Worm (Caenorhabditis elegans) whole organism, young adult: Measurements from ENCODE around the gene sym-4.

Experiments
- B0336.3 ChIP-seq: fragments of 200-800 bp; sonication (Bioruptor generic); IDR thresholded peaks from 2 replicates; pipeline ENCODE4 v1.3.6; 2022; ENCODE audit warnings: missing genetic modification characterization, missing compliant biosample characterization
- F10E7.11 ChIP-seq: sonication (generic microtip); optimal IDR thresholded peaks from 2 replicates; lab custom pipeline; 2017; ENCODE audit warnings: mild to moderate bottlenecking, missing genetic modification characterization, moderate library complexity, missing compliant biosample characterization
- F22D6.2 ChIP-seq: sonication (generic microtip); optimal IDR thresholded peaks from 2 replicates; lab custom pipeline; 2016; ENCODE audit warnings: mild to moderate bottlenecking, missing genetic modification characterization, missing compliant biosample characterization
- attf-3 ChIP-seq: fragments of 200-800 bp; sonication (Bioruptor generic); conservative IDR thresholded peaks from 2 replicates; pipeline ENCODE4 v1.3.6; 2022; ENCODE audit warnings: missing genetic modification reagents, missing genetic modification characterization, missing compliant biosample characterization
- bed-2 ChIP-seq: fragments of 200-800 bp; sonication (Bioruptor generic); IDR thresholded peaks from 2 replicates; pipeline ENCODE4 v1.3.6; 2022; ENCODE audit warnings: missing genetic modification reagents, missing genetic modification characterization, missing compliant biosample characterization
- ccch-3 ChIP-seq: fragments of 200-800 bp; sonication (Bioruptor generic); optimal IDR thresholded peaks from 2 replicates; lab custom pipeline; 2018; ENCODE audit warnings: mild to moderate bottlenecking, missing genetic modification characterization, missing compliant biosample characterization
- ceh-27 ChIP-seq: fragments of 200-800 bp; sonication (Bioruptor generic); optimal IDR thresholded peaks from 2 replicates; lab custom pipeline; 2018; ENCODE audit warnings: mild to moderate bottlenecking, missing genetic modification characterization, moderate library complexity, missing compliant biosample characterization
- die-1 ChIP-seq: sonication (generic microtip); optimal IDR thresholded peaks from 2 replicates; lab custom pipeline; 2016; ENCODE audit warnings: missing genotype, mild to moderate bottlenecking, missing genetic modification characterization, missing compliant biosample characterization
- dpff-1 ChIP-seq: sonication (generic microtip); optimal IDR thresholded peaks from 2 replicates; lab custom pipeline; 2017; ENCODE audit warnings: mild to moderate bottlenecking, missing genetic modification characterization, missing compliant biosample characterization
- dpl-1 ChIP-seq: fragments of 150-350 bp; optimal IDR thresholded peaks from 2 replicates; lab custom pipeline; 2014; ENCODE audit warnings: missing biosample characterization, missing genetic modification reagents, missing genetic modification characterization
- egl-18 ChIP-seq: fragments of 200-800 bp; sonication (Bioruptor generic); IDR thresholded peaks from 2 replicates; pipeline ENCODE4 v1.3.6; 2022; ENCODE audit warnings: missing genetic modification reagents, missing genetic modification characterization, missing compliant biosample characterization
- egrh-3 ChIP-seq: fragments of 200-800 bp; sonication (Bioruptor generic); IDR thresholded peaks from 2 replicates; pipeline ENCODE4 v1.3.6; 2022; ENCODE audit warnings: missing genetic modification reagents, missing genetic modification characterization, missing compliant biosample characterization
- ekl-4 ChIP-seq: fragments of 200-800 bp; sonication (Bioruptor generic); IDR thresholded peaks from 2 replicates; pipeline ENCODE4 v1.3.6; 2022; ENCODE audit warnings: missing genetic modification reagents, missing genetic modification characterization, missing compliant biosample characterization
- hlh-26 ChIP-seq: fragments of 200-800 bp; sonication (Bioruptor generic); conservative IDR thresholded peaks from 2 replicates; pipeline ENCODE4 v1.3.6; 2022; ENCODE audit warnings: missing genetic modification reagents, missing genetic modification characterization, missing compliant biosample characterization
- hmg-20 ChIP-seq: fragments of 200-800 bp; sonication (Bioruptor generic); IDR thresholded peaks from 2 replicates; pipeline ENCODE4 v1.3.6; 2022; ENCODE audit warnings: missing genetic modification reagents, missing genetic modification characterization, missing compliant biosample characterization
- hsf-1 ChIP-seq: fragments of 200-800 bp; sonication (Bioruptor generic); IDR thresholded peaks from 2 replicates; pipeline ENCODE4 v1.3.6; 2022; ENCODE audit warnings: missing genetic modification reagents, missing genetic modification characterization, missing compliant biosample characterization
- lin-35 ChIP-seq, 3 experiments: fragments of 150-350 bp in 2 of 3; sonication (generic microtip) in 1 of 3; optimal IDR thresholded peaks; 2 replicates each; lab custom pipeline; 2014 to 2018; ENCODE audit warnings: missing biosample characterization in 3 of 3, missing genetic modification characterization in 3 of 3, missing genetic modification reagents in 3 of 3
- lin-40 ChIP-seq: sonication (generic microtip); optimal IDR thresholded peaks from 2 replicates; lab custom pipeline; 2016; ENCODE audit warnings: missing genetic modification characterization, mild to moderate bottlenecking, missing compliant biosample characterization, missing genotype, missing genetic modification reagents
- lin-54 ChIP-seq: fragments of 200-800 bp; sonication (Bioruptor generic); optimal IDR thresholded peaks from 2 replicates; lab custom pipeline; 2018; ENCODE audit warnings: mild to moderate bottlenecking, missing genetic modification characterization, missing compliant biosample characterization
- madf-3 ChIP-seq: fragments of 200-800 bp; sonication (Bioruptor generic); IDR thresholded peaks from 2 replicates; pipeline ENCODE4 v1.3.6; 2022; ENCODE audit warnings: missing genetic modification reagents, missing genetic modification characterization, missing compliant biosample characterization
- mel-28 ChIP-seq: sonication (generic microtip); optimal IDR thresholded peaks from 2 replicates; lab custom pipeline; 2016; ENCODE audit warnings: borderline replicate concordance, mild to moderate bottlenecking, missing genetic modification characterization, missing compliant biosample characterization
- mes-4 ChIP-seq: sonication (generic microtip); optimal IDR thresholded peaks from 2 replicates; lab custom pipeline; 2016; ENCODE audit warnings: missing genotype, missing genetic modification characterization, missing compliant biosample characterization
- mxl-1 ChIP-seq: sonication (generic microtip); optimal IDR thresholded peaks from 2 replicates; lab custom pipeline; 2016; ENCODE audit warnings: missing genetic modification characterization, missing compliant biosample characterization
- nfya-1 ChIP-seq: sonication (generic microtip); optimal IDR thresholded peaks from 2 replicates; lab custom pipeline; 2017; ENCODE audit warnings: antibody characterized with exemption, missing compliant biosample characterization, missing genetic modification characterization, borderline replicate concordance; ENCODE audit not compliant: insufficient read depth
- nfya-2 ChIP-seq: fragments of 200-800 bp; sonication (Bioruptor generic); IDR thresholded peaks from 2 replicates; pipeline ENCODE4 v1.3.6; 2022; ENCODE audit warnings: missing genetic modification reagents, missing genetic modification characterization, missing compliant biosample characterization
- nfyb-1 ChIP-seq: fragments of 200-800 bp; sonication (Bioruptor generic); IDR thresholded peaks from 2 replicates; pipeline ENCODE4 v1.3.6; 2022; ENCODE audit warnings: missing genetic modification reagents, missing genetic modification characterization, missing compliant biosample characterization
- nhr-179 ChIP-seq: sonication (generic microtip); optimal IDR thresholded peaks from 2 replicates; lab custom pipeline; 2016; ENCODE audit warnings: mild to moderate bottlenecking, missing genetic modification characterization, missing compliant biosample characterization
- nhr-80 ChIP-seq: sonication (generic microtip); optimal IDR thresholded peaks from 2 replicates; lab custom pipeline; 2016; ENCODE audit warnings: missing genetic modification characterization, missing compliant biosample characterization
- nhr-90 ChIP-seq: sonication (generic microtip); optimal IDR thresholded peaks from 2 replicates; lab custom pipeline; 2016; ENCODE audit warnings: missing genotype, mild to moderate bottlenecking, missing genetic modification characterization, missing compliant biosample characterization
- rpc-1 ChIP-seq, 2 experiments: fragments of 150-350 bp in 1 of 2; sonication (generic microtip) in 1 of 2; optimal IDR thresholded peaks; 2 replicates each; lab custom pipeline; 2014 to 2018; ENCODE audit warnings: missing biosample characterization in 1 of 2, missing genetic modification characterization in 1 of 2, missing genetic modification reagents in 1 of 2, missing genotype in 1 of 2
- sdz-38 ChIP-seq: sonication (generic microtip); optimal IDR thresholded peaks from 2 replicates; lab custom pipeline; 2016; ENCODE audit warnings: missing genotype, missing genetic modification characterization, missing compliant biosample characterization
- somi-1 ChIP-seq: fragments of 200-800 bp; sonication (Bioruptor generic); optimal IDR thresholded peaks from 2 replicates; lab custom pipeline; 2018; ENCODE audit warnings: mild to moderate bottlenecking, missing genetic modification characterization, missing compliant biosample characterization
- sptf-2 ChIP-seq: fragments of 200-800 bp; sonication (Bioruptor generic); optimal IDR thresholded peaks from 2 replicates; lab custom pipeline; 2018; ENCODE audit warnings: mild to moderate bottlenecking, missing genetic modification characterization, missing compliant biosample characterization
- tbp1 ChIP-seq: fragments of 200-800 bp; sonication (Bioruptor generic); optimal IDR thresholded peaks from 2 replicates; lab custom pipeline; 2018; ENCODE audit warnings: mild to moderate bottlenecking, missing genetic modification characterization, missing compliant biosample characterization
- xnd-1 ChIP-seq: sonication (generic microtip); optimal IDR thresholded peaks from 2 replicates; lab custom pipeline; 2016; ENCODE audit warnings: missing genotype, missing genetic modification reagents, missing genetic modification characterization, missing compliant biosample characterization
- zfh-2 ChIP-seq: fragments of 200-800 bp; sonication (Bioruptor generic); conservative IDR thresholded peaks from 2 replicates; pipeline ENCODE4 v1.3.6; 2022; ENCODE audit warnings: missing genetic modification reagents, missing genetic modification characterization, missing compliant biosample characterization
- ztf-18 ChIP-seq: sonication (generic microtip); optimal IDR thresholded peaks from 2 replicates; lab custom pipeline; 2016; ENCODE audit warnings: missing genotype, mild to moderate bottlenecking, missing genetic modification characterization, missing compliant biosample characterization
- ztf-25 ChIP-seq: fragments of 200-800 bp; sonication (Bioruptor generic); IDR thresholded peaks from 2 replicates; pipeline ENCODE4 v1.3.6; 2022; ENCODE audit warnings: missing genetic modification reagents, missing genetic modification characterization, missing compliant biosample characterization
- ztf-6 ChIP-seq: fragments of 200-800 bp; sonication (Bioruptor generic); IDR thresholded peaks from 2 replicates; pipeline ENCODE4 v1.3.6; 2022; ENCODE audit warnings: missing genetic modification reagents, missing genetic modification characterization, missing compliant biosample characterization

Gene sym-4

ce11 chrX:14194251-14194650 is 24.8 kb upstream of the sym-4 start:
- peak; percentile 58 for TF ChIP-seq nhr-80 (tag; lab: Kevin White, UChicago)
- no peak for TF ChIP-seq sptf-2 (GFP tag; lab: Kevin White, UChicago)

ce11 chrX:14186466-14186865 is 17.0 kb upstream of the sym-4 start, which contains the start of gene ceh-36:
ceh-36 (minus strand) TSS chrX:14186566.
- no peak for TF ChIP-seq ztf-18 (tag; lab: Kevin White, UChicago)
- TF ChIP-seq dpl-1 (GFP tag; lab: Kevin White, UChicago): no peak
- TF ChIP-seq, all 124 proteins: peak for 0

ce11 chrX:14185631-14186030 is 16.2 kb upstream of the sym-4 start:
- TF ChIP-seq ztf-25 (GFP tag; lab: Robert Waterston, UW) (no peak), F22D6.2 (no peak), sdz-38 (tag; lab: Kevin White, UChicago) (no peak), somi-1 (GFP tag; lab: Kevin White, UChicago) (no peak), nhr-80 (tag; lab: Kevin White, UChicago) (no peak), zfh-2 (GFP tag; lab: Robert Waterston, UW) (no peak), attf-3 (no peak), hlh-26 (GFP tag; lab: Robert Waterston, UW) (no peak), egl-18 (GFP tag; lab: Robert Waterston, UW) (no peak), lin-40 (tag; lab: Kevin White, UChicago) (no peak), xnd-1 (no peak), lin-35 (GFP tag; optimal IDR thresholded peaks at IDR 0.05; lab: Kevin White, UChicago) (no peak), F10E7.11 (no peak), ccch-3 (GFP tag; lab: Kevin White, UChicago) (no peak), bed-2 (GFP tag; lab: Robert Waterston, UW) (no peak)

ce11 chrX:14182514-14182913 is 13.1 kb upstream of the sym-4 start:
- TF ChIP-seq lin-54 (GFP tag; lab: Kevin White, UChicago): no peak
- no peak for TF ChIP-seq bed-2 (GFP tag; lab: Robert Waterston, UW)
- TF ChIP-seq egrh-3 (GFP tag; lab: Robert Waterston, UW): no peak
- TF ChIP-seq madf-3 (GFP tag; lab: Robert Waterston, UW): no peak
- TF ChIP-seq hsf-1 (GFP tag; lab: Robert Waterston, UW): no peak

ce11 chrX:14180151-14180550 is 10.7 kb upstream of the sym-4 start, which contains the start of gene C37E2.3:
C37E2.3 (plus strand) TSS chrX:14180451.
- no peak for TF ChIP-seq nhr-179 (tag; lab: Kevin White, UChicago)
- TF ChIP-seq dpff-1 (tag; lab: Kevin White, UChicago): no peak
- TF ChIP-seq sptf-2 (GFP tag; lab: Kevin White, UChicago): no peak
- TF ChIP-seq nhr-90 (tag; lab: Kevin White, UChicago): no peak
- TF ChIP-seq B0336.3 (GFP tag; lab: Robert Waterston, UW): no peak
- no peak for TF ChIP-seq die-1 (tag; lab: Kevin White, UChicago)
- TF ChIP-seq ekl-4: no peak
- TF ChIP-seq nfya-1 (tag; lab: Kevin White, UChicago): no peak
- TF ChIP-seq hmg-20 (GFP tag; lab: Robert Waterston, UW): no peak
- no peak for TF ChIP-seq mel-28
- TF ChIP-seq tbp1 (GFP tag; lab: Kevin White, UChicago): no peak
- TF ChIP-seq egl-18 (GFP tag; lab: Robert Waterston, UW): no peak
- no peak for TF ChIP-seq rpc-1 (optimal IDR thresholded peaks at IDR 0.05; lab: Kevin White, UChicago)
- no peak for TF ChIP-seq rpc-1 (tag; optimal IDR thresholded peaks at IDR 0.05; lab: Kevin White, UChicago)
- TF ChIP-seq ztf-6 (GFP tag; lab: Robert Waterston, UW): no peak
- TF ChIP-seq nfyb-1 (GFP tag; lab: Robert Waterston, UW): no peak
- TF ChIP-seq mxl-1 (tag; lab: Kevin White, UChicago): no peak
- no peak for TF ChIP-seq mes-4 (tag; lab: Kevin White, UChicago)
- no peak for TF ChIP-seq ceh-27 (GFP tag; lab: Kevin White, UChicago)
- no peak for TF ChIP-seq somi-1 (GFP tag; lab: Kevin White, UChicago)
- no peak for TF ChIP-seq nfya-2 (GFP tag; lab: Robert Waterston, UW)
